Fruit fly (Drosophila melanogaster): Measurements from ENCODE around the gene ro.

The ro gene

DNA sequence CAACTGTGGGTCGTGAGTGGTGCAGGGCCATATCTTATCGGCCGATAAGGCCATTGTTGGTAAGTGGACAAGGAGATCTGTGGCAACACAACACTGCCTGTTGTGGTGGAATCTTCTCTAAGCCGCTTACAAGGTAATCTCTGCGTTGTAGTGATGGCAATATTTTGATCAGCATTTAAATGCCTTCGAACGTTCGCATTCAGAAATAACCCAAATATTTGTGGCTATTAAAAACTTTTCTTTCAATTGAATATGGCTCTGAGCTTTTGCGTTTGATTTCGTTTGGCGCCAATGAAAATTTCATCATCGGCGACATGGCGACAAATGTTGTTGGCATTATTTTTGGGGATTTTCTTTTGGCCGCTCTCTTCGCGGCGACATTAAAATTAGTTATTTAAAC, 9.5 kb upstream of the ro start:
- TF ChIP-seq Pdp1 (GFP tag; optimal IDR thresholded peaks at IDR 0.05) (no peak), oc (tag; optimal IDR thresholded peaks at IDR 0.05) (peak; percentile 90), CG2712 (tag; optimal IDR thresholded peaks at IDR 0.05) (no peak), CG12942 (GFP tag; optimal IDR thresholded peaks at IDR 0.05) (no peak), ci (GFP tag; IDR thresholded peaks at IDR 0.05) (0 out of 3 replicates have a peak, but pooled peaks have one; percentile 41), CG9609 (GFP tag; optimal IDR thresholded peaks at IDR 0.05) (no peak), CG9215 (GFP tag; IDR thresholded peaks at IDR 0.05) (no peak), chinmo (GFP tag; IDR thresholded peaks at IDR 0.05; ENCODE audit: partially characterized antibody) (0 out of 4 replicates have a peak, but pooled peaks have one; percentile 17), sd (tag; optimal IDR thresholded peaks at IDR 0.05) (peak; percentile 75), CG13296 (GFP tag; optimal IDR thresholded peaks at IDR 0.05) (no peak), BEAF-32 (GFP tag; optimal IDR thresholded peaks at IDR 0.05) (no peak), CG10654 (GFP tag; optimal IDR thresholded peaks at IDR 0.05) (no peak), sens (GFP tag) (peak; percentile 29), lmd (GFP tag; IDR thresholded peaks at IDR 0.05) (no peak), repo (GFP tag; optimal IDR thresholded peaks at IDR 0.05) (no peak)

DNA sequence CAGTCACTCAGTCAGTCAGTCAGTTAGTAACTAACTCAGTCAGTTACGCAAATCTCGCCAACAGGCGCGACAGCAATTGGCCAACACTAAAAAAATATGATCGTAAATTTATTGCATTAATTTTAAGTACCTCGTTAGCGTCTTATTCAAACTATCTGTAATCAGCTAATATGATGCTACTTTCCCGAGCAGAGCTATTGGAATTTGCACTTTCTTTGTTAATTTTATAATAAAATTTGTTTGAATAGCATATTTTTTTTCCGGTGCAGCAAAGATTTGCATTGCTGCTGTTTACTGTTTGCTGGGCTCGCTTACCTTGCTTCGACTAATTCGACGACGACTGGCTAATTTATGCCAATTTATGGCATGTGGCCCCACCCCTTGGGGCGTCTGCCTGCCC, 9.1 kb upstream of the ro start:
- TF ChIP-seq Ptx1 (GFP tag; IDR thresholded peaks at IDR 0.05) (peak; percentile 37; the same call in 1 of the 2 replicates), Med (GFP tag) (peak; percentile 28), lab (GFP tag; optimal IDR thresholded peaks at IDR 0.05) (peak; percentile 15), Drgx (GFP tag; IDR thresholded peaks at IDR 0.05) (peak; percentile 68; the same call in 1 of the 2 replicates), CG12236 (GFP tag; optimal IDR thresholded peaks at IDR 0.05) (no peak), vvl (GFP tag; IDR thresholded peaks at IDR 0.05) (0 out of 2 replicates have a peak, but pooled peaks have one; percentile 18), Sox102F (GFP tag; optimal IDR thresholded peaks at IDR 0.05) (peak; percentile 28), CG2202 (tag; optimal IDR thresholded peaks at IDR 0.05) (no peak), Hr51 (GFP tag; optimal IDR thresholded peaks at IDR 0.05) (peak in 1 of 2 experiments; percentile 32), CG15269 (tag; optimal IDR thresholded peaks at IDR 0.05) (peak; percentile 12), grau (tag; optimal IDR thresholded peaks at IDR 0.05) (peak; percentile 7), danr (GFP tag; IDR thresholded peaks at IDR 0.05) (no peak), gem (tag; optimal IDR thresholded peaks at IDR 0.05) (peak; percentile 5), CG31441 (GFP tag; IDR thresholded peaks at IDR 0.05) (0 out of 2 replicates have a peak, but pooled peaks have one; percentile 22), dmrt99B (tag; optimal IDR thresholded peaks at IDR 0.05) (peak; percentile 20)

DNA sequence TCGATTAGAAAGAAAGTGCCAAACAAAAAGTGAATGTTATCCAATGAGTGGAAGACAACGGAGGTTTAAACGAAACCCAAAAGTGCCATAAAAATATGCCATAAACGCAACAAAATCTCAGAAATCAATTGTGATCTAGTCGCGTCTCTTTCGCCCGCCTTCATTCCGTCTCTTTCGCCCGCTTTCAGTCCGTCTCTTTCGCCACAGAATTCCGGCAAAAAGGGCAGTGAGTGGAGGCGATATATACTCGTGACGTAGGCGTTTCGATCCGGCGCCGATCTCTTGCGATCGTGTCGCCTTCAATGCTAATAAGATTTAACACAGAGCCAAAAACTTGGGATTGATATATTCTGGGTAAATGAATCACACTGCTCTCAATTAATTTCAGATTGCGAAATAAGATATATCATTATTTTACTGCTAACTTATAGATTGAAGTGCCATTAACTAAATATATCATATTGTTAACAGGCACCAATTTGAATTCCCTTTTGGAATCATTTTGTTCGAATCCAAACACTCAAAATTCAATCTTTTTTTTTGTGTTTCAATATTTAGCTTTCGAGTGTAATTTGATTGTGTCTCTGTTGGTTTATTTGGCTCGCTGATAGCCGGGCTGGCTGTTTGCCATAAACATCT, 7.2 kb upstream of the ro start:
- TF ChIP-seq ab (GFP tag; optimal IDR thresholded peaks at IDR 0.05) = peak; percentile 30
- peak; percentile 4 for TF ChIP-seq gsb-n (tag; optimal IDR thresholded peaks at IDR 0.05)
- TF ChIP-seq fd3F (GFP tag; optimal IDR thresholded peaks at IDR 0.05) = peak; percentile 42
- no peak for TF ChIP-seq D19A (tag; optimal IDR thresholded peaks at IDR 0.05)
- TF ChIP-seq CG1233 (GFP tag; optimal IDR thresholded peaks at IDR 0.05) = no peak
- no peak for TF ChIP-seq jing (GFP tag; optimal IDR thresholded peaks at IDR 0.05)
- peak; percentile 32 for TF ChIP-seq Sox100B (GFP tag; optimal IDR thresholded peaks at IDR 0.05)
- no peak for TF ChIP-seq sima (GFP tag; optimal IDR thresholded peaks at IDR 0.05)
- TF ChIP-seq CG31365 (tag; optimal IDR thresholded peaks at IDR 0.05) = no peak
- no peak for TF ChIP-seq CG6791 (GFP tag; IDR thresholded peaks at IDR 0.05; ENCODE audit: partially characterized antibody)
- TF ChIP-seq CG4404 (GFP tag; IDR thresholded peaks at IDR 0.05) = no peak
- peak; percentile 30 for TF ChIP-seq pnt (GFP tag; optimal IDR thresholded peaks at IDR 0.05)
- TF ChIP-seq CG14965 (GFP tag; optimal IDR thresholded peaks at IDR 0.05; ENCODE audit: borderline replicate concordance) = no peak
- no peak for TF ChIP-seq otp (GFP tag; IDR thresholded peaks at IDR 0.05)
- TF ChIP-seq Side (GFP tag; optimal IDR thresholded peaks at IDR 0.05) = no peak
- no peak for TF ChIP-seq trh (GFP tag; optimal IDR thresholded peaks at IDR 0.05)
- peak; percentile 32 for TF ChIP-seq CG10267 (tag; optimal IDR thresholded peaks at IDR 0.05)
- no peak for TF ChIP-seq Hr78 (GFP tag; optimal IDR thresholded peaks at IDR 0.05)
- no peak for TF ChIP-seq CG5245 (GFP tag; optimal IDR thresholded peaks at IDR 0.05)

Measured in whole organism, embryonic.